Worm (Caenorhabditis elegans): ENCODE measurements around the gene Y48E1C.1.

ce11 chrII:13416552-13416951, 1.7 kb downstream of the Y48E1C.1 start:
- TF ChIP-seq aly-2 (tag; optimal IDR thresholded peaks at IDR 0.05) (no peak), dmd-8 (GFP tag; IDR thresholded peaks at IDR 0.05) (no peak), cey-2 (tag; optimal IDR thresholded peaks at IDR 0.05; ENCODE audit: borderline replicate concordance, insufficient read depth) (no peak)
